Fruit fly (Drosophila melanogaster) whole organism, embryonic: ENCODE data around the gene CG42579.

Experiments used
- Atf6 ChIP-seq: fragments of 200-800 bp; sonication (Bioruptor generic); IDR thresholded peaks from 2 replicates; pipeline ENCODE4 v1.3.6; 2022; ENCODE audit warnings: missing biosample characterization, missing genetic modification characterization
- B-H2 ChIP-seq: fragments of 200-800 bp; sonication (Bioruptor generic); optimal IDR thresholded peaks from 2 replicates; lab custom pipeline; 2018; ENCODE audit warnings: missing biosample characterization, mild to moderate bottlenecking, missing genetic modification characterization
- BEAF-32 ChIP-seq: fragments of 200-800 bp; sonication (Bioruptor generic); optimal IDR thresholded peaks from 3 replicates; lab custom pipeline; 2017; ENCODE audit warnings: missing biosample characterization, missing genetic modification characterization, mild to moderate bottlenecking, moderate library complexity, missing genetic modification reagents
- Bdp1 ChIP-seq: fragments of 200-800 bp; sonication (Bioruptor generic); optimal IDR thresholded peaks from 3 replicates; lab custom pipeline; 2016; ENCODE audit warnings: missing biosample characterization, missing genetic modification characterization
- Blimp-1 ChIP-seq: fragments of 200-800 bp; sonication (Bioruptor generic); optimal IDR thresholded peaks from 3 replicates; lab custom pipeline; 2018; ENCODE audit warnings: missing biosample characterization, missing genetic modification characterization, mild to moderate bottlenecking, moderate library complexity, missing genetic modification reagents
- CG10366 ChIP-seq: fragments of 200-800 bp; sonication (Bioruptor generic); IDR thresholded peaks from 2 replicates; pipeline ENCODE4 v1.3.6; 2022; ENCODE audit warnings: missing biosample characterization, missing genetic modification characterization
- CG10959 ChIP-seq: fragments of 200-800 bp; sonication (Bioruptor generic); IDR thresholded peaks from 2 replicates; pipeline ENCODE4 v1.3.6; 2022; ENCODE audit warnings: missing biosample characterization, missing genetic modification characterization
- CG11504 ChIP-seq: fragments of 200-800 bp; sonication (Bioruptor generic); optimal IDR thresholded peaks from 3 replicates; lab custom pipeline; 2019; ENCODE audit warnings: missing biosample characterization, mild to moderate bottlenecking, missing genetic modification characterization, moderate library complexity
- CG11695 ChIP-seq: fragments of 200-800 bp; sonication (Bioruptor generic); IDR thresholded peaks from 3 replicates; pipeline ENCODE4 v1.3.6; 2022; ENCODE audit warnings: missing biosample characterization, missing genetic modification characterization
- CG13894 ChIP-seq: fragments of 200-800 bp; sonication (Bioruptor generic); optimal IDR thresholded peaks from 3 replicates; lab custom pipeline; 2018; ENCODE audit warnings: missing biosample characterization, mild to moderate bottlenecking, missing genetic modification characterization, moderate library complexity
- CG14860 ChIP-seq: fragments of 200-800 bp; sonication (Bioruptor generic); IDR thresholded peaks from 3 replicates; pipeline ENCODE4 v1.3.6; 2022; ENCODE audit warnings: missing biosample characterization, missing genetic modification characterization; ENCODE audit not compliant: partially characterized antibody
- CG15011 ChIP-seq: fragments of 200-800 bp; sonication (Bioruptor generic); optimal IDR thresholded peaks from 3 replicates; lab custom pipeline; 2018; ENCODE audit warnings: missing biosample characterization, mild to moderate bottlenecking, missing genetic modification characterization
- CG16813 ChIP-seq: fragments of 200-800 bp; sonication (Bioruptor generic); IDR thresholded peaks from 3 replicates; pipeline ENCODE4 v1.3.6; 2022; ENCODE audit warnings: missing biosample characterization, missing genetic modification characterization; ENCODE audit not compliant: partially characterized antibody
- CG17385 ChIP-seq: fragments of 200-800 bp; sonication (Bioruptor generic); optimal IDR thresholded peaks from 3 replicates; lab custom pipeline; 2018; ENCODE audit warnings: missing biosample characterization, mild to moderate bottlenecking, missing genetic modification characterization
- CG18599 ChIP-seq: fragments of 200-800 bp; sonication (Bioruptor generic); optimal IDR thresholded peaks from 3 replicates; lab custom pipeline; 2017; ENCODE audit warnings: missing biosample characterization, missing genetic modification characterization, mild to moderate bottlenecking, moderate library complexity, missing genetic modification reagents
- CG2199 ChIP-seq: fragments of 200-800 bp; sonication (Bioruptor generic); IDR thresholded peaks from 3 replicates; pipeline ENCODE4 v1.3.6; 2022; ENCODE audit warnings: missing biosample characterization, missing genetic modification characterization
- CG2875 ChIP-seq: fragments of 200-800 bp; sonication (Bioruptor generic); optimal IDR thresholded peaks from 2 replicates; lab custom pipeline; 2017; ENCODE audit warnings: missing biosample characterization, mild to moderate bottlenecking, missing genetic modification characterization, missing genetic modification reagents
- CG30431 ChIP-seq: fragments of 200-800 bp; sonication (Bioruptor generic); optimal IDR thresholded peaks from 2 replicates; lab custom pipeline; 2017; ENCODE audit warnings: missing biosample characterization, missing genetic modification characterization
- CG4328 ChIP-seq: fragments of 200-800 bp; sonication (Bioruptor generic); optimal IDR thresholded peaks from 3 replicates; lab custom pipeline; 2017; ENCODE audit warnings: missing biosample characterization, missing genetic modification reagents, missing genetic modification characterization
- CG5953 ChIP-seq: fragments of 200-800 bp; sonication (Bioruptor generic); IDR thresholded peaks from 2 replicates; pipeline ENCODE4 v1.3.6; 2022; ENCODE audit warnings: missing biosample characterization, missing genetic modification characterization
- CG6854 ChIP-seq: fragments of 200-800 bp; sonication (Bioruptor generic); optimal IDR thresholded peaks from 3 replicates; lab custom pipeline; 2017; ENCODE audit warnings: missing biosample characterization, mild to moderate bottlenecking, missing genetic modification characterization
- CG7556 ChIP-seq: fragments of 200-800 bp; sonication (Bioruptor generic); optimal IDR thresholded peaks from 2 replicates; lab custom pipeline; 2017; ENCODE audit warnings: missing biosample characterization, mild to moderate bottlenecking, missing genetic modification characterization
- CG7987 ChIP-seq: fragments of 200-800 bp; sonication (Bioruptor generic); optimal IDR thresholded peaks from 2 replicates; lab custom pipeline; 2018; ENCODE audit warnings: missing biosample characterization, mild to moderate bottlenecking, missing genetic modification characterization, moderate library complexity
- CG8290 ChIP-seq, 3 experiments: fragments of 200-800 bp; sonication (Bioruptor generic); optimal IDR thresholded peaks; 2 replicates each; lab custom pipeline; 2016 to 2019; ENCODE audit warnings: missing biosample characterization in 3 of 3, missing genetic modification characterization in 3 of 3, mild to moderate bottlenecking in 2 of 3, moderate library complexity in 1 of 3
- Drgx ChIP-seq: fragments of 200-800 bp; sonication (Bioruptor generic); IDR thresholded peaks from 2 replicates; pipeline ENCODE4 v1.3.6; 2022; ENCODE audit warnings: missing biosample characterization, missing genetic modification characterization
- HmgZ ChIP-seq: fragments of 200-800 bp; sonication (Bioruptor generic); optimal IDR thresholded peaks from 2 replicates; lab custom pipeline; 2018; ENCODE audit warnings: missing biosample characterization, mild to moderate bottlenecking, missing genetic modification characterization
- Hr3 ChIP-seq: fragments of 200-800 bp; sonication (Bioruptor generic); optimal IDR thresholded peaks from 3 replicates; lab custom pipeline; 2016; ENCODE audit warnings: missing biosample characterization, missing genetic modification characterization
- Hr78 ChIP-seq, 2 experiments: fragments of 200-800 bp in 1 of 2; fragments of >200 bp in 1 of 2; sonication (Bioruptor generic) in 1 of 2; optimal IDR thresholded peaks; 2 replicates each; lab custom pipeline; 2017 to 2019; ENCODE audit warnings: missing biosample characterization in 2 of 2, missing genetic modification characterization in 2 of 2, mild to moderate bottlenecking in 1 of 2, moderate library complexity in 1 of 2
- Neu2 ChIP-seq: fragments of 200-800 bp; sonication (Bioruptor generic); optimal IDR thresholded peaks from 3 replicates; lab custom pipeline; 2016; ENCODE audit warnings: missing biosample characterization, missing genetic modification characterization, borderline replicate concordance
- PHDP ChIP-seq: fragments of 200-800 bp; sonication (Bioruptor generic); optimal IDR thresholded peaks from 3 replicates; lab custom pipeline; 2018; ENCODE audit warnings: missing biosample characterization, mild to moderate bottlenecking, missing genetic modification characterization, moderate library complexity
- TFAM ChIP-seq: fragments of 200-800 bp; sonication (Bioruptor generic); optimal IDR thresholded peaks from 2 replicates; lab custom pipeline; 2017; ENCODE audit warnings: missing biosample characterization, missing genetic modification characterization, inconsistent platforms
- ap ChIP-seq: fragments of 200-800 bp; sonication (Bioruptor generic); IDR thresholded peaks from 2 replicates; pipeline ENCODE4 v1.3.6; 2022; ENCODE audit warnings: missing biosample characterization, missing genetic modification characterization
- ato ChIP-seq: fragments of 200-800 bp; sonication (Bioruptor generic); IDR thresholded peaks from 2 replicates; pipeline ENCODE4 v1.3.6; 2022; ENCODE audit warnings: missing biosample characterization, missing genetic modification characterization; ENCODE audit not compliant: partially characterized antibody
- chm ChIP-seq: fragments of 200-800 bp; sonication (Bioruptor generic); IDR thresholded peaks from 2 replicates; pipeline ENCODE4 v1.3.6; 2022; ENCODE audit warnings: missing biosample characterization, missing genetic modification characterization
- dimm ChIP-seq: fragments of 200-800 bp; sonication (Bioruptor generic); IDR thresholded peaks from 2 replicates; pipeline ENCODE4 v1.3.6; 2022; ENCODE audit warnings: missing biosample characterization, missing genetic modification characterization
- dmrt11E ChIP-seq: fragments of 200-800 bp; sonication (Bioruptor generic); optimal IDR thresholded peaks from 3 replicates; lab custom pipeline; 2018; ENCODE audit warnings: missing biosample characterization, mild to moderate bottlenecking, missing genetic modification characterization, moderate library complexity
- dysf ChIP-seq: fragments of 200-800 bp; sonication (Bioruptor generic); IDR thresholded peaks from 3 replicates; pipeline ENCODE4 v1.3.6; 2022; ENCODE audit warnings: missing biosample characterization, missing genetic modification characterization
- exex ChIP-seq: fragments of 200-800 bp; sonication (Bioruptor generic); optimal IDR thresholded peaks from 4 replicates; lab custom pipeline; 2018; ENCODE audit warnings: missing biosample characterization, mild to moderate bottlenecking, missing genetic modification characterization, moderate library complexity
- fd102C ChIP-seq: fragments of 200-800 bp; sonication (Bioruptor generic); optimal IDR thresholded peaks from 2 replicates; lab custom pipeline; 2018; ENCODE audit warnings: missing biosample characterization, mild to moderate bottlenecking, missing genetic modification characterization, moderate library complexity
- gcm ChIP-seq: fragments of 200-800 bp; sonication (Bioruptor generic); optimal IDR thresholded peaks from 2 replicates; lab custom pipeline; 2019; ENCODE audit warnings: missing biosample characterization, mild to moderate bottlenecking, missing genetic modification characterization, moderate library complexity
- gem ChIP-seq: fragments of 200-800 bp; sonication (Bioruptor generic); optimal IDR thresholded peaks from 2 replicates; lab custom pipeline; 2019; ENCODE audit warnings: missing biosample characterization, mild to moderate bottlenecking, missing genetic modification characterization, moderate library complexity
- jing ChIP-seq: fragments of 200-800 bp; sonication (Bioruptor generic); optimal IDR thresholded peaks from 2 replicates; lab custom pipeline; 2018; ENCODE audit warnings: missing biosample characterization, mild to moderate bottlenecking, missing genetic modification characterization
- kah ChIP-seq: fragments of 200-800 bp; sonication (Bioruptor generic); optimal IDR thresholded peaks from 2 replicates; lab custom pipeline; 2018; ENCODE audit warnings: missing biosample characterization, mild to moderate bottlenecking, missing genetic modification characterization
- knrl ChIP-seq: fragments of 200-800 bp; sonication (Bioruptor generic); IDR thresholded peaks from 3 replicates; pipeline ENCODE4 v1.3.6; 2022; ENCODE audit warnings: missing biosample characterization, missing genetic modification characterization; ENCODE audit not compliant: partially characterized antibody
- lov ChIP-seq, 2 experiments: fragments of 200-800 bp in 1 of 2; fragments of >200 bp in 1 of 2; sonication (Bioruptor generic) in 1 of 2; IDR thresholded peaks in 1 of 2; optimal IDR thresholded peaks in 1 of 2; 2 replicates in 1 of 2; 3 replicates in 1 of 2; pipeline versions ENCODE4 v1.3.6 to Lab custom; 2017 to 2022; ENCODE audit warnings: missing biosample characterization in 1 of 2, missing genetic modification characterization in 1 of 2
- onecut ChIP-seq: fragments of 200-800 bp; sonication (Bioruptor generic); IDR thresholded peaks from 2 replicates; pipeline ENCODE4 v1.3.6; 2022; ENCODE audit warnings: missing biosample characterization, missing genetic modification characterization
- p53 ChIP-seq: fragments of 200-800 bp; sonication (Bioruptor generic); optimal IDR thresholded peaks from 2 replicates; lab custom pipeline; 2016; ENCODE audit warnings: missing biosample characterization, missing genetic modification characterization
- zen2 ChIP-seq: fragments of 200-800 bp; sonication (Bioruptor generic); IDR thresholded peaks from 3 replicates; pipeline ENCODE4 v1.3.6; 2022; ENCODE audit warnings: missing biosample characterization, missing genetic modification characterization; ENCODE audit not compliant: partially characterized antibody
- zfh1 ChIP-seq: fragments of 200-800 bp; sonication (Bioruptor generic); IDR thresholded peaks from 3 replicates; pipeline ENCODE4 v1.3.6; 2022; ENCODE audit warnings: missing biosample characterization, missing genetic modification characterization

Gene CG42579

dm6 chrX:20503504-20503829 lies 24.0 kb upstream of the CG42579 start (continued):
- TF ChIP-seq CG7987 (GFP tag; lab: Kevin White, UChicago) (no peak), TFAM (GFP tag; lab: Kevin White, UChicago) (no peak), CG17385 (GFP tag; lab: Kevin White, UChicago) (no peak), kah (GFP tag; lab: Kevin White, UChicago) (no peak), p53 (GFP tag; lab: Kevin White, UChicago) (no peak), gem (no peak), Hr3 (GFP tag; lab: Kevin White, UChicago) (no peak), jing (GFP tag; lab: Kevin White, UChicago) (no peak), CG2199 (GFP tag; lab: Robert Waterston, UW) (no peak), exex (tag; lab: Kevin White, UChicago) (no peak), CG6854 (no peak), CG7556 (no peak), ap (GFP tag; lab: Robert Waterston, UW) (no peak), fd102C (no peak), CG4328 (GFP tag; lab: Kevin White, UChicago) (no peak), CG30431 (GFP tag; lab: Kevin White, UChicago) (no peak), CG15011 (GFP tag; lab: Kevin White, UChicago) (no peak), knrl (GFP tag; lab: Robert Waterston, UW) (no peak), CG2875 (GFP tag; lab: Kevin White, UChicago) (no peak), Blimp-1 (GFP tag; lab: Kevin White, UChicago) (no peak), lov (optimal IDR thresholded peaks at IDR 0.05; lab: Kevin White, UChicago) (no peak), lov (GFP tag; IDR thresholded peaks at IDR 0.05; lab: Robert Waterston, UW) (no peak), Atf6 (peak; percentile 6; the same call in 1 of the 2 replicates), dysf (no peak; the same call in 2 of the 3 replicates), ato (no peak), onecut (0 out of 2 replicates have a peak, but pooled peaks have one; percentile 0), BEAF-32 (GFP tag; lab: Kevin White, UChicago) (no peak), PHDP (tag; lab: Kevin White, UChicago) (no peak), CG11504 (peak; percentile 20), gcm (GFP tag; lab: Kevin White, UChicago) (no peak), Bdp1 (GFP tag; lab: Kevin White, UChicago) (no peak), dmrt11E (tag; lab: Kevin White, UChicago) (no peak), Neu2 (no peak), B-H2 (GFP tag; lab: Kevin White, UChicago) (no peak), zen2 (GFP tag; lab: Robert Waterston, UW) (no peak), Drgx (no peak), CG14860 (GFP tag; lab: Robert Waterston, UW) (no peak), CG5953 (no peak), CG10366 (no peak), CG13894 (tag; lab: Kevin White, UChicago) (no peak), CG8290 (GFP tag; optimal IDR thresholded peaks at IDR 0.05; lab: Kevin White, UChicago) (no peak), CG8290 (tag; optimal IDR thresholded peaks at IDR 0.05; lab: Kevin White, UChicago) (no peak), CG11695 (GFP tag; lab: Robert Waterston, UW) (no peak), Hr78 (GFP tag; optimal IDR thresholded peaks at IDR 0.05; lab: Kevin White, UChicago) (peak in 1 of 2 experiments; percentile 42), chm (GFP tag; lab: Robert Waterston, UW) (no peak), CG10959 (GFP tag; lab: Robert Waterston, UW) (no peak), CG16813 (no peak), dimm (GFP tag; lab: Robert Waterston, UW) (no peak), CG18599 (GFP tag; lab: Kevin White, UChicago) (peak; percentile 50), HmgZ (tag; lab: Kevin White, UChicago) (no peak), zfh1 (GFP tag; lab: Robert Waterston, UW) (no peak)
